Worm (Caenorhabditis elegans) whole organism, late embryonic: ENCODE measurements around the gene ctr-9.

ENCODE experiments used
- T23F11.4 ChIP-seq: fragments of 200-800 bp; sonication (Bioruptor generic); optimal IDR thresholded peaks from 2 replicates; lab custom pipeline; 2018; ENCODE audit warnings: mild to moderate bottlenecking, missing genetic modification characterization, missing compliant biosample characterization
- ama-1 ChIP-seq: fragments of 150-350 bp; optimal IDR thresholded peaks from 2 replicates; lab custom pipeline; 2014
- ceh-24 ChIP-seq: sonication (generic microtip); optimal IDR thresholded peaks from 2 replicates; lab custom pipeline; 2016; ENCODE audit warnings: mild to moderate bottlenecking, missing genetic modification characterization, missing compliant biosample characterization
- ceh-6 ChIP-seq: fragments of 200-800 bp; sonication (Bioruptor generic); optimal IDR thresholded peaks from 2 replicates; lab custom pipeline; 2018; ENCODE audit warnings: mild to moderate bottlenecking, missing genetic modification characterization, missing compliant biosample characterization
- eyg-1 ChIP-seq: sonication (generic microtip); optimal IDR thresholded peaks from 2 replicates; lab custom pipeline; 2016; ENCODE audit warnings: missing genotype, missing genetic modification characterization, missing compliant biosample characterization
- nfya-1 ChIP-seq: sonication (generic microtip); optimal IDR thresholded peaks from 2 replicates; lab custom pipeline; 2017; ENCODE audit warnings: missing genetic modification characterization, mild to moderate bottlenecking, missing compliant biosample characterization, antibody characterized with exemption, moderate library complexity
- nhr-232 ChIP-seq: sonication (generic microtip); optimal IDR thresholded peaks from 2 replicates; lab custom pipeline; 2016; ENCODE audit warnings: missing genetic modification characterization, missing compliant biosample characterization
- sox-2 ChIP-seq: fragments of 200-800 bp; sonication (Bioruptor generic); IDR thresholded peaks from 2 replicates; pipeline ENCODE4 v1.3.6; 2022; ENCODE audit warnings: missing genetic modification reagents, missing genetic modification characterization, missing compliant biosample characterization
- syd-9 ChIP-seq: sonication (generic microtip); optimal IDR thresholded peaks from 2 replicates; lab custom pipeline; 2016; ENCODE audit warnings: mild to moderate bottlenecking, missing genetic modification characterization, moderate library complexity, missing compliant biosample characterization
- ttx-3 ChIP-seq: sonication (generic microtip); optimal IDR thresholded peaks from 2 replicates; lab custom pipeline; 2016; ENCODE audit warnings: missing genetic modification reagents, missing genetic modification characterization, missing compliant biosample characterization
- unc-55 ChIP-seq: sonication (generic microtip); optimal IDR thresholded peaks from 2 replicates; lab custom pipeline; 2017; ENCODE audit warnings: missing biosample characterization, missing genetic modification reagents, missing genetic modification characterization

DNA sequence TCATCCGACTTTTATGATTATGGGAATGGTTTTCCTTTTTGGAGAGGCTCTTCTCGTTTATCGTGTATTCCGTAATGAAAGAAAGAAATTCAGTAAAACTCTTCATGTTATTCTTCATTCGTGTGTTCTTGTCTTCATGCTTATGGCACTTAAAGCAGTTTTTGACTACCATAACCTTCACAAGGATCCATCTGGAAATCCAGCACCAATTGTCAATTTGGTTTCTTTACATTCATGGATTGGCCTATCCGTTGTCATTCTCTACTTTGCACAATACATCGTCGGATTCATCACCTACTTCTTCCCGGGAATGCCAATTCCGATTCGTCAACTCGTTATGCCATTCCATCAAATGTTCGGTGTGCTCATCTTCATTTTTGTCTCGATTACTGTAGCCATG lies 20.5 kb downstream of the ctr-9 start:
- TF ChIP-seq ceh-24 (tag; lab: Kevin White, UChicago) (no peak), nhr-232 (tag; lab: Kevin White, UChicago) (no peak), sox-2 (GFP tag; lab: Robert Waterston, UW) (no peak), T23F11.4 (GFP tag; lab: Kevin White, UChicago) (no peak), unc-55 (GFP tag; lab: Kevin White, UChicago) (no peak), ama-1 (lab: Kevin White, UChicago) (no peak), syd-9 (tag; lab: Kevin White, UChicago) (no peak), eyg-1 (no peak), ceh-6 (GFP tag; lab: Kevin White, UChicago) (no peak), ttx-3 (tag; lab: Kevin White, UChicago) (no peak), nfya-1 (tag; lab: Kevin White, UChicago) (no peak)
